Fruit fly (Drosophila melanogaster) whole organism, prepupa: Measurements from ENCODE around the gene CG6790.

Experiments used
- Blimp-1 ChIP-seq: fragments of 200-800 bp; sonication (Bioruptor generic); optimal IDR thresholded peaks from 3 replicates; lab custom pipeline; 2017; ENCODE audit warnings: missing biosample characterization, missing genetic modification characterization, mild to moderate bottlenecking, moderate library complexity, missing genetic modification reagents
- CG10631 ChIP-seq: fragments of 200-800 bp; sonication (Bioruptor generic); optimal IDR thresholded peaks from 2 replicates; lab custom pipeline; 2016; ENCODE audit warnings: missing biosample characterization, missing genetic modification characterization
- CG11902 ChIP-seq: fragments of 200-800 bp; sonication (Bioruptor generic); optimal IDR thresholded peaks from 3 replicates; lab custom pipeline; 2016; ENCODE audit warnings: missing biosample characterization, missing genetic modification characterization
- CG15336 ChIP-seq: fragments of 200-800 bp; sonication (Bioruptor generic); IDR thresholded peaks from 2 replicates; pipeline ENCODE4 v1.3.6; 2022; ENCODE audit warnings: missing biosample characterization, missing genetic modification characterization
- CG16779 ChIP-seq: fragments of 200-800 bp; sonication (Bioruptor generic); optimal IDR thresholded peaks from 3 replicates; lab custom pipeline; 2017; ENCODE audit warnings: missing biosample characterization, mild to moderate bottlenecking, missing genetic modification characterization
- CG3032 ChIP-seq: fragments of 200-800 bp; optimal IDR thresholded peaks from 2 replicates; lab custom pipeline; 2019; ENCODE audit warnings: missing biosample characterization, mild to moderate bottlenecking, missing genetic modification characterization, moderate library complexity
- CG31627 ChIP-seq: fragments of 200-800 bp; sonication (Bioruptor generic); optimal IDR thresholded peaks from 3 replicates; lab custom pipeline; 2016; ENCODE audit warnings: missing biosample characterization, missing genetic modification characterization
- CG34406 ChIP-seq: fragments of 200-800 bp; sonication (Bioruptor generic); optimal IDR thresholded peaks from 3 replicates; lab custom pipeline; 2016; ENCODE audit warnings: missing biosample characterization, missing genetic modification characterization
- CG3919 ChIP-seq: fragments of 200-800 bp; sonication (Bioruptor generic); optimal IDR thresholded peaks from 3 replicates; lab custom pipeline; 2016; ENCODE audit warnings: missing biosample characterization, missing genetic modification characterization
- CG4318 ChIP-seq: fragments of 200-800 bp; sonication (Bioruptor generic); optimal IDR thresholded peaks from 3 replicates; lab custom pipeline; 2017; ENCODE audit warnings: missing biosample characterization, mild to moderate bottlenecking, missing genetic modification characterization
- CG6276 ChIP-seq: fragments of 200-800 bp; sonication (Bioruptor generic); optimal IDR thresholded peaks from 2 replicates; lab custom pipeline; 2017; ENCODE audit warnings: missing biosample characterization, mild to moderate bottlenecking, missing genetic modification characterization
- CG6792 ChIP-seq: fragments of 200-800 bp; sonication (Bioruptor generic); optimal IDR thresholded peaks from 3 replicates; lab custom pipeline; 2016; ENCODE audit warnings: missing biosample characterization, missing genetic modification characterization
- CG6808 ChIP-seq: fragments of 200-800 bp; sonication (Bioruptor generic); optimal IDR thresholded peaks from 3 replicates; lab custom pipeline; 2017; ENCODE audit warnings: missing biosample characterization, missing genetic modification characterization, mild to moderate bottlenecking, moderate library complexity, missing genetic modification reagents
- CG6854 ChIP-seq: fragments of 200-800 bp; sonication (Bioruptor generic); optimal IDR thresholded peaks from 2 replicates; lab custom pipeline; 2017; ENCODE audit warnings: missing biosample characterization, mild to moderate bottlenecking, missing genetic modification characterization
- CG7368 ChIP-seq: fragments of 200-800 bp; sonication (Bioruptor generic); optimal IDR thresholded peaks from 3 replicates; lab custom pipeline; 2016; ENCODE audit warnings: missing biosample characterization, missing genetic modification characterization
- CG8319 ChIP-seq: fragments of 200-800 bp; sonication (Bioruptor generic); optimal IDR thresholded peaks from 3 replicates; lab custom pipeline; 2016; ENCODE audit warnings: missing biosample characterization, missing genetic modification characterization
- CG8632 ChIP-seq: fragments of 200-800 bp; sonication (Bioruptor generic); optimal IDR thresholded peaks from 3 replicates; lab custom pipeline; 2016; ENCODE audit warnings: missing biosample characterization, missing genetic modification characterization
- CG9139 ChIP-seq: fragments of 200-800 bp; sonication (Bioruptor generic); optimal IDR thresholded peaks from 3 replicates; lab custom pipeline; 2017; ENCODE audit warnings: missing biosample characterization, mild to moderate bottlenecking, missing genetic modification characterization
- Eip75B ChIP-seq: fragments of 200-800 bp; sonication (Bioruptor generic); optimal IDR thresholded peaks from 3 replicates; lab custom pipeline; 2016; ENCODE audit warnings: missing biosample characterization, missing genetic modification characterization
- Eip78C ChIP-seq: fragments of 200-800 bp; sonication (Bioruptor generic); peaks from one replicate; lab custom pipeline; 2016; ENCODE audit warnings: missing biosample characterization, missing genetic modification characterization
- Ets21C ChIP-seq: fragments of 200-800 bp; sonication (Bioruptor generic); optimal IDR thresholded peaks from 3 replicates; lab custom pipeline; 2016; ENCODE audit warnings: missing biosample characterization, missing genetic modification characterization
- Gug ChIP-seq: fragments of 200-800 bp; sonication (Bioruptor generic); IDR thresholded peaks from 2 replicates; pipeline ENCODE4 v1.3.6; 2022; ENCODE audit warnings: missing biosample characterization, missing genetic modification characterization
- Hr38 ChIP-seq: sonication (Bioruptor generic); optimal IDR thresholded peaks from 2 replicates; lab custom pipeline; 2016; ENCODE audit warnings: missing biosample characterization, missing genetic modification characterization
- Hr39 ChIP-seq: fragments of 200-800 bp; sonication (Bioruptor generic); optimal IDR thresholded peaks from 2 replicates; lab custom pipeline; 2016; ENCODE audit warnings: missing biosample characterization, missing genetic modification characterization
- Hr4 ChIP-seq: fragments of 200-800 bp; sonication (Bioruptor generic); optimal IDR thresholded peaks from 3 replicates; lab custom pipeline; 2016; ENCODE audit warnings: missing biosample characterization, missing genetic modification characterization
- Lpt ChIP-seq: fragments of 200-800 bp; sonication (Bioruptor generic); optimal IDR thresholded peaks from 3 replicates; lab custom pipeline; 2016; ENCODE audit warnings: missing biosample characterization, missing genetic modification characterization
- Met ChIP-seq: fragments of 200-800 bp; sonication (Bioruptor generic); optimal IDR thresholded peaks from 3 replicates; lab custom pipeline; 2016; ENCODE audit warnings: missing biosample characterization, missing genetic modification characterization
- OdsH ChIP-seq: fragments of 200-800 bp; sonication (Bioruptor generic); optimal IDR thresholded peaks from 3 replicates; lab custom pipeline; 2016; ENCODE audit warnings: missing biosample characterization, missing genetic modification characterization
- Smox ChIP-seq: fragments of 200-800 bp; sonication (Bioruptor generic); optimal IDR thresholded peaks from 3 replicates; lab custom pipeline; 2016; ENCODE audit warnings: missing biosample characterization, missing genetic modification characterization
- Sox102F ChIP-seq: fragments of 200-800 bp; sonication (Bioruptor generic); optimal IDR thresholded peaks from 2 replicates; lab custom pipeline; 2016; ENCODE audit warnings: missing biosample characterization, mild to moderate bottlenecking, missing genetic modification characterization
- Sox14 ChIP-seq: fragments of 200-800 bp; sonication (Bioruptor generic); optimal IDR thresholded peaks from 3 replicates; lab custom pipeline; 2016; ENCODE audit warnings: missing biosample characterization, missing genetic modification characterization
- Sox15 ChIP-seq: fragments of 200-800 bp; sonication (Bioruptor generic); optimal IDR thresholded peaks from 3 replicates; lab custom pipeline; 2016; ENCODE audit warnings: missing biosample characterization, missing genetic modification characterization
- achi ChIP-seq: fragments of 200-800 bp; sonication (Bioruptor generic); optimal IDR thresholded peaks from 3 replicates; lab custom pipeline; 2016; ENCODE audit warnings: missing biosample characterization, missing genetic modification characterization
- dac ChIP-seq: fragments of 200-800 bp; sonication (Bioruptor generic); optimal IDR thresholded peaks from 2 replicates; lab custom pipeline; 2017; ENCODE audit warnings: missing biosample characterization, mild to moderate bottlenecking, missing genetic modification characterization
- dsx ChIP-seq: fragments of 200-800 bp; optimal IDR thresholded peaks from 3 replicates; lab custom pipeline; 2019; ENCODE audit warnings: missing biosample characterization, mild to moderate bottlenecking, missing genetic modification characterization, moderate library complexity; ENCODE audit not compliant: poor library complexity, severe bottlenecking
- eg ChIP-seq: fragments of 200-800 bp; sonication (Bioruptor generic); IDR thresholded peaks from 3 replicates; pipeline ENCODE4 v1.3.6; 2022; ENCODE audit warnings: missing biosample characterization, missing genetic modification characterization
- fd85E ChIP-seq: fragments of 200-800 bp; sonication (Bioruptor generic); optimal IDR thresholded peaks from 3 replicates; lab custom pipeline; 2016; ENCODE audit warnings: missing biosample characterization, missing genetic modification characterization
- fkh ChIP-seq: fragments of 200-800 bp; sonication (Bioruptor generic); optimal IDR thresholded peaks from 3 replicates; lab custom pipeline; 2017; ENCODE audit warnings: missing biosample characterization, mild to moderate bottlenecking, missing genetic modification characterization, moderate library complexity
- lz ChIP-seq: fragments of 200-800 bp; sonication (Bioruptor generic); optimal IDR thresholded peaks from 3 replicates; lab custom pipeline; 2016; ENCODE audit warnings: missing biosample characterization, missing genetic modification characterization
- net ChIP-seq: fragments of 200-800 bp; sonication (Bioruptor generic); optimal IDR thresholded peaks from 3 replicates; lab custom pipeline; 2016; ENCODE audit warnings: missing biosample characterization, missing genetic modification characterization
- pdm3 ChIP-seq: fragments of 200-800 bp; sonication (Bioruptor generic); optimal IDR thresholded peaks from 3 replicates; lab custom pipeline; 2016; ENCODE audit warnings: missing biosample characterization, missing genetic modification characterization
- salr ChIP-seq, 2 experiments: fragments of 200-800 bp; sonication (Bioruptor generic); optimal IDR thresholded peaks; 3 replicates each; lab custom pipeline; 2016 to 2018; ENCODE audit warnings: missing biosample characterization in 2 of 2, missing genetic modification characterization in 2 of 2, mild to moderate bottlenecking in 1 of 2
- ss ChIP-seq, 2 experiments: fragments of 200-800 bp; sonication (Bioruptor generic); optimal IDR thresholded peaks; 2 replicates in 1 of 2; 3 replicates in 1 of 2; lab custom pipeline; 2017 to 2018; ENCODE audit warnings: mild to moderate bottlenecking in 2 of 2, missing biosample characterization in 2 of 2, missing genetic modification characterization in 2 of 2, moderate library complexity in 1 of 2
- topi ChIP-seq: fragments of 200-800 bp; sonication (Bioruptor generic); optimal IDR thresholded peaks from 3 replicates; lab custom pipeline; 2016; ENCODE audit warnings: missing biosample characterization, missing genetic modification characterization
- vri ChIP-seq: fragments of 200-800 bp; sonication (Bioruptor generic); optimal IDR thresholded peaks from 3 replicates; lab custom pipeline; 2016; ENCODE audit warnings: missing biosample characterization, mild to moderate bottlenecking, missing genetic modification characterization

CG6790 gene

dm6 chr3R:11619709-11620409, 41.3 kb upstream of the CG6790 start, which contains the start of the genes Jupiter and CG14710 (continued):
- TF ChIP-seq dac (GFP tag; lab: Kevin White, UChicago) (no peak), Ets21C (GFP tag; lab: Kevin White, UChicago) (peak; percentile 64), CG7368 (GFP tag; lab: Kevin White, UChicago) (peak; percentile 6), topi (peak; percentile 36), net (no peak), CG16779 (tag; lab: Kevin White, UChicago) (no peak), CG6808 (GFP tag; lab: Kevin White, UChicago) (no peak), fd85E (no peak), CG34406 (no peak), Hr38 (no peak), Eip78C (GFP tag; lab: Kevin White, UChicago) (peak; percentile 68), Gug (GFP tag; lab: Robert Waterston, UW) (peak; percentile 50; the same call in 1 of the 2 replicates), lz (GFP tag; lab: Kevin White, UChicago) (peak; percentile 73), CG31627 (peak; percentile 78), CG4318 (no peak), Sox14 (GFP tag; lab: Kevin White, UChicago) (peak; percentile 67), eg (GFP tag; lab: Robert Waterston, UW) (peak; percentile 70; the same call in 2 of the 3 replicates), Blimp-1 (GFP tag; lab: Kevin White, UChicago) (no peak), ss (GFP tag; optimal IDR thresholded peaks at IDR 0.05; lab: Kevin White, UChicago) (peak; percentile 52 to 61), Sox102F (no peak), CG8632 (GFP tag; lab: Kevin White, UChicago) (no peak), Met (GFP tag; lab: Kevin White, UChicago) (no peak), Smox (no peak), achi (GFP tag; lab: Kevin White, UChicago) (peak; percentile 30), CG15336 (GFP tag; lab: Robert Waterston, UW) (no peak; the same call in 1 of the 2 replicates)
- TF ChIP-seq, all 60 proteins: peak for 30

DNA sequence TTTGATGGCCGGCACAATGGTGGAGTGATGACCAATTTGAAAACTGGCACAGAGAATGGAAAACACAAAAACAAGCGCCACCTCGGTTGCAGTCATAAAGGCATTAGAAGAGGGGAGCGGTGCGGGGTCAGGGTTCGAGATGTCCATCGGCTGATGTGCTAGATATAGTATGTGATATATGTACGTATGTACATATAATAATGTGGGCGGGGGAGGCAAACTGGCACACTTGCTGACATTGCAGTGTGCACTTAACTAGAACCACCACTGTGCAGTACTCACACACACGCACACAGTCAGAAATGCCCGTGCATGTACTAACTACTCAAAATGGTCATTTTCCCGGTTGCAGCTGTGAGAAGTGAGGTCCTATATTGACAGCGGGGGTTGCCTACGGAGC, 40.3 kb upstream of the CG6790 start:
- TF ChIP-seq CG11902 (GFP tag; lab: Kevin White, UChicago) (no peak), Eip78C (GFP tag; lab: Kevin White, UChicago) (peak; percentile 32), CG10631 (GFP tag; lab: Kevin White, UChicago) (peak; percentile 1), CG15336 (GFP tag; lab: Robert Waterston, UW) (peak; percentile 28; the same call in 1 of the 2 replicates), CG9139 (GFP tag; lab: Kevin White, UChicago) (no peak)
- TF ChIP-seq, all 60 proteins: peak for 3

dm6 chr3R:11617849-11618248, 39.3 kb upstream of the CG6790 start:
- TF ChIP-seq CG6808 (GFP tag; lab: Kevin White, UChicago) (no peak), CG6854 (no peak), Gug (GFP tag; lab: Robert Waterston, UW) (no peak), dsx (no peak), OdsH (no peak), topi (no peak), CG3032 (tag; lab: Kevin White, UChicago) (no peak), Eip75B (GFP tag; lab: Kevin White, UChicago) (no peak), CG9139 (GFP tag; lab: Kevin White, UChicago) (no peak), CG15336 (GFP tag; lab: Robert Waterston, UW) (peak; percentile 11; the same call in 1 of the 2 replicates), Smox (no peak), CG8319 (GFP tag; lab: Kevin White, UChicago) (no peak), CG3919 (GFP tag; lab: Kevin White, UChicago) (no peak), fkh (GFP tag; lab: Kevin White, UChicago) (no peak), pdm3 (GFP tag; lab: Kevin White, UChicago) (no peak), Eip78C (GFP tag; lab: Kevin White, UChicago) (peak; percentile 4), Sox15 (no peak), Hr4 (GFP tag; lab: Kevin White, UChicago) (no peak), Blimp-1 (GFP tag; lab: Kevin White, UChicago) (no peak), achi (GFP tag; lab: Kevin White, UChicago) (no peak), Lpt (GFP tag; lab: Kevin White, UChicago) (no peak), vri (GFP tag; lab: Kevin White, UChicago) (no peak), CG31627 (no peak), CG6792 (GFP tag; lab: Kevin White, UChicago) (no peak), CG10631 (GFP tag; lab: Kevin White, UChicago) (no peak), Hr39 (no peak), CG8632 (GFP tag; lab: Kevin White, UChicago) (no peak), salr (GFP tag; optimal IDR thresholded peaks at IDR 0.05; lab: Kevin White, UChicago) (no peak), ss (GFP tag; optimal IDR thresholded peaks at IDR 0.05; lab: Kevin White, UChicago) (peak in 1 of 2 experiments; percentile 84), CG6276 (GFP tag; lab: Kevin White, UChicago) (peak; percentile 10), eg (GFP tag; lab: Robert Waterston, UW) (peak; percentile 51; the same call in 2 of the 3 replicates), Met (GFP tag; lab: Kevin White, UChicago) (no peak), Ets21C (GFP tag; lab: Kevin White, UChicago) (no peak)
